Fruit fly (Drosophila melanogaster) whole organism, embryonic: ENCODE data around the gene Reg-2.
A peak's percentile ranks its signal among the peaks of the same experiment; 100 is the strongest.

Experiments
- C15 ChIP-seq: fragments of 200-800 bp; sonication (Bioruptor generic); IDR thresholded peaks from 3 replicates; pipeline ENCODE4 v1.3.6; 2022; ENCODE audit warnings: missing biosample characterization, missing genetic modification characterization
- CG10979 ChIP-seq: fragments of 200-800 bp; sonication (Bioruptor generic); optimal IDR thresholded peaks from 2 replicates; lab custom pipeline; 2018; ENCODE audit warnings: missing biosample characterization, mild to moderate bottlenecking, missing genetic modification characterization, moderate library complexity
- CG11085 ChIP-seq: fragments of 200-800 bp; sonication (Bioruptor generic); IDR thresholded peaks from 2 replicates; pipeline ENCODE4 v1.3.6; 2022; ENCODE audit warnings: missing biosample characterization, missing genetic modification characterization
- CG11093 ChIP-seq: fragments of 200-800 bp; sonication (Bioruptor generic); IDR thresholded peaks from 3 replicates; pipeline ENCODE4 v1.3.6; 2022; ENCODE audit warnings: missing biosample characterization, missing genetic modification characterization
- CG14667 ChIP-seq: fragments of 200-800 bp; sonication (Bioruptor generic); IDR thresholded peaks from 2 replicates; pipeline ENCODE4 v1.3.6; 2022; ENCODE audit warnings: missing biosample characterization, missing genetic modification characterization
- CG14710 ChIP-seq: fragments of 200-800 bp; sonication (Bioruptor generic); optimal IDR thresholded peaks from 3 replicates; lab custom pipeline; 2019; ENCODE audit warnings: missing biosample characterization, mild to moderate bottlenecking, missing genetic modification characterization, moderate library complexity
- CG1603 ChIP-seq: fragments of 200-800 bp; sonication (Bioruptor generic); optimal IDR thresholded peaks from 2 replicates; lab custom pipeline; 2019; ENCODE audit warnings: missing biosample characterization, mild to moderate bottlenecking, missing genetic modification characterization, moderate library complexity
- CG16815 ChIP-seq: fragments of 200-800 bp; sonication (Bioruptor generic); optimal IDR thresholded peaks from 3 replicates; lab custom pipeline; 2017; ENCODE audit warnings: missing biosample characterization, mild to moderate bottlenecking, missing genetic modification characterization
- CG17359 ChIP-seq: fragments of 200-800 bp; sonication (Bioruptor generic); optimal IDR thresholded peaks from 3 replicates; lab custom pipeline; 2018; ENCODE audit warnings: missing biosample characterization, mild to moderate bottlenecking, missing genetic modification characterization, moderate library complexity
- CG2116 ChIP-seq: fragments of 200-800 bp; sonication (Bioruptor generic); optimal IDR thresholded peaks from 3 replicates; lab custom pipeline; 2018; ENCODE audit warnings: missing biosample characterization, mild to moderate bottlenecking, missing genetic modification characterization
- CG3281 ChIP-seq: fragments of 200-800 bp; sonication (Bioruptor generic); optimal IDR thresholded peaks from 3 replicates; lab custom pipeline; 2017; ENCODE audit warnings: missing biosample characterization, mild to moderate bottlenecking, missing genetic modification characterization
- CG4360 ChIP-seq: fragments of 200-800 bp; sonication (Bioruptor generic); IDR thresholded peaks from 2 replicates; pipeline ENCODE4 v1.3.6; 2022; ENCODE audit warnings: missing biosample characterization, missing genetic modification characterization
- CG5180 ChIP-seq: fragments of 200-800 bp; sonication (Bioruptor generic); optimal IDR thresholded peaks from 3 replicates; lab custom pipeline; 2017; ENCODE audit warnings: missing biosample characterization, missing genetic modification characterization, mild to moderate bottlenecking, moderate library complexity, missing genetic modification reagents
- CG7357 ChIP-seq: fragments of 200-800 bp; sonication (Bioruptor generic); IDR thresholded peaks from 3 replicates; pipeline ENCODE4 v1.3.6; 2022; ENCODE audit warnings: missing biosample characterization, missing genetic modification characterization
- CG7556 ChIP-seq: fragments of 200-800 bp; sonication (Bioruptor generic); optimal IDR thresholded peaks from 2 replicates; lab custom pipeline; 2017; ENCODE audit warnings: missing biosample characterization, mild to moderate bottlenecking, missing genetic modification characterization
- CG7786 ChIP-seq: fragments of 200-800 bp; sonication (Bioruptor generic); optimal IDR thresholded peaks from 2 replicates; lab custom pipeline; 2016; ENCODE audit warnings: missing biosample characterization, missing genetic modification characterization
- CG8388 ChIP-seq: fragments of 200-800 bp; sonication (Bioruptor generic); optimal IDR thresholded peaks from 2 replicates; lab custom pipeline; 2019; ENCODE audit warnings: missing biosample characterization, mild to moderate bottlenecking, missing genetic modification characterization, moderate library complexity
- Chrac-16 ChIP-seq: fragments of 200-800 bp; sonication (Bioruptor generic); optimal IDR thresholded peaks from 3 replicates; lab custom pipeline; 2016; ENCODE audit warnings: missing biosample characterization, missing genetic modification characterization
- D19A ChIP-seq: fragments of 200-800 bp; optimal IDR thresholded peaks from 3 replicates; lab custom pipeline; 2019; ENCODE audit warnings: missing biosample characterization, mild to moderate bottlenecking, missing genetic modification characterization, moderate library complexity
- Dip2 ChIP-seq: fragments of 200-800 bp; sonication (Bioruptor generic); IDR thresholded peaks from 2 replicates; pipeline ENCODE4 v1.3.6; 2022; ENCODE audit warnings: missing biosample characterization, missing genetic modification characterization
- E2f1 ChIP-seq: fragments of 200-800 bp; sonication (Bioruptor generic); IDR thresholded peaks from 2 replicates; pipeline ENCODE4 v1.3.6; 2022; ENCODE audit warnings: missing biosample characterization, missing genetic modification characterization
- Hmr ChIP-seq: fragments of 200-800 bp; sonication (Bioruptor generic); optimal IDR thresholded peaks from 3 replicates; lab custom pipeline; 2017; ENCODE audit warnings: mild to moderate bottlenecking, missing biosample characterization, missing genetic modification reagents, missing genetic modification characterization
- MTF-1 ChIP-seq: fragments of 200-800 bp; sonication (Bioruptor generic); optimal IDR thresholded peaks from 2 replicates; lab custom pipeline; 2018; ENCODE audit warnings: missing biosample characterization, mild to moderate bottlenecking, missing genetic modification characterization, borderline replicate concordance
- PHDP ChIP-seq: fragments of 200-800 bp; sonication (Bioruptor generic); optimal IDR thresholded peaks from 3 replicates; lab custom pipeline; 2018; ENCODE audit warnings: missing biosample characterization, mild to moderate bottlenecking, missing genetic modification characterization, moderate library complexity
- Ravus ChIP-seq: fragments of 200-800 bp; sonication (Bioruptor generic); IDR thresholded peaks from 2 replicates; pipeline ENCODE4 v1.3.6; 2022; ENCODE audit warnings: missing biosample characterization, missing genetic modification characterization
- Scr ChIP-seq: fragments of 200-800 bp; sonication (Bioruptor generic); IDR thresholded peaks from 2 replicates; pipeline ENCODE4 v1.3.6; 2022; ENCODE audit warnings: missing biosample characterization, missing genetic modification characterization; ENCODE audit not compliant: partially characterized antibody
- Trl ChIP-seq, 3 experiments: fragments of >200 bp in 2 of 3; fragments of 200-800 bp in 1 of 3; sonication (Bioruptor generic) in 1 of 3; optimal IDR thresholded peaks; 2 replicates in 1 of 3; 3 replicates in 2 of 3; lab custom pipeline; 2016 to 2017; ENCODE audit warnings: missing biosample characterization in 1 of 3, missing genetic modification characterization in 1 of 3
- ase ChIP-seq: fragments of 200-800 bp; sonication (Bioruptor generic); IDR thresholded peaks from 3 replicates; pipeline ENCODE4 v1.3.6; 2022; ENCODE audit warnings: missing biosample characterization, missing genetic modification characterization
- ash1 ChIP-seq: fragments of 200-800 bp; sonication (Bioruptor generic); optimal IDR thresholded peaks from 2 replicates; lab custom pipeline; 2018; ENCODE audit warnings: missing biosample characterization, mild to moderate bottlenecking, missing genetic modification characterization
- ato ChIP-seq: fragments of 200-800 bp; sonication (Bioruptor generic); IDR thresholded peaks from 2 replicates; pipeline ENCODE4 v1.3.6; 2022; ENCODE audit warnings: missing biosample characterization, missing genetic modification characterization; ENCODE audit not compliant: partially characterized antibody
- cg ChIP-seq: fragments of 200-800 bp; sonication (Bioruptor generic); optimal IDR thresholded peaks from 3 replicates; lab custom pipeline; 2019; ENCODE audit warnings: missing biosample characterization, mild to moderate bottlenecking, missing genetic modification characterization, moderate library complexity
- croc ChIP-seq: fragments of 200-800 bp; sonication (Bioruptor generic); conservative IDR thresholded peaks from 3 replicates; pipeline ENCODE4 v1.3.6; 2022; ENCODE audit warnings: missing biosample characterization, missing genetic modification characterization
- hkb ChIP-seq, 2 experiments: fragments of 200-800 bp in 1 of 2; fragments of >200 bp in 1 of 2; sonication (Bioruptor generic) in 1 of 2; IDR thresholded peaks in 1 of 2; optimal IDR thresholded peaks in 1 of 2; 2 replicates each; pipeline versions ENCODE4 v1.3.6 to Lab custom; 2017 to 2022; ENCODE audit warnings: missing biosample characterization in 1 of 2, missing genetic modification characterization in 1 of 2
- ken ChIP-seq: fragments of 200-800 bp; sonication (Bioruptor generic); IDR thresholded peaks from 3 replicates; pipeline ENCODE4 v1.3.6; 2022; ENCODE audit warnings: missing biosample characterization, missing genetic modification characterization
- lab ChIP-seq: fragments of 200-800 bp; sonication (Bioruptor generic); optimal IDR thresholded peaks from 3 replicates; lab custom pipeline; 2017; ENCODE audit warnings: missing biosample characterization, missing genetic modification characterization, mild to moderate bottlenecking, moderate library complexity, missing genetic modification reagents
- lilli ChIP-seq: fragments of 200-800 bp; sonication (Bioruptor generic); optimal IDR thresholded peaks from 3 replicates; lab custom pipeline; 2016; ENCODE audit warnings: missing biosample characterization, missing genetic modification characterization
- p53 ChIP-seq: fragments of 200-800 bp; sonication (Bioruptor generic); optimal IDR thresholded peaks from 2 replicates; lab custom pipeline; 2016; ENCODE audit warnings: missing biosample characterization, missing genetic modification characterization
- pan ChIP-seq, 4 experiments: fragments of >200 bp in 3 of 4; fragments of 200-800 bp in 1 of 4; sonication (Bioruptor generic) in 1 of 4; optimal IDR thresholded peaks in 3 of 4; IDR thresholded peaks in 1 of 4; 2 replicates each; pipeline versions ENCODE4 v1.3.6 to Lab custom; 2017 to 2022; ENCODE audit warnings: missing biosample characterization in 2 of 4, missing genetic modification characterization in 2 of 4, mixed read lengths in 1 of 4
- phol ChIP-seq: fragments of 200-800 bp; sonication (Bioruptor generic); optimal IDR thresholded peaks from 3 replicates; lab custom pipeline; 2018; ENCODE audit warnings: missing biosample characterization, mild to moderate bottlenecking, missing genetic modification characterization, moderate library complexity
- prd ChIP-seq, 3 experiments: fragments of >200 bp in 2 of 3; fragments of 200-800 bp in 1 of 3; sonication (Bioruptor generic) in 1 of 3; optimal IDR thresholded peaks in 2 of 3; IDR thresholded peaks in 1 of 3; 2 replicates in 2 of 3; 3 replicates in 1 of 3; pipeline versions ENCODE4 v1.3.6 to Lab custom; 2017 to 2022; ENCODE audit warnings: missing biosample characterization in 1 of 3, missing genetic modification characterization in 1 of 3
- sima ChIP-seq: fragments of 200-800 bp; sonication (Bioruptor generic); optimal IDR thresholded peaks from 2 replicates; lab custom pipeline; 2016; ENCODE audit warnings: missing biosample characterization, missing genetic modification characterization
- tgo ChIP-seq: fragments of 200-800 bp; sonication (Bioruptor generic); IDR thresholded peaks from 3 replicates; pipeline ENCODE4 v1.3.6; 2022; ENCODE audit warnings: missing biosample characterization, missing genetic modification characterization
- tin ChIP-seq: fragments of 200-800 bp; sonication (Bioruptor generic); optimal IDR thresholded peaks from 3 replicates; lab custom pipeline; 2016; ENCODE audit warnings: missing biosample characterization, missing genetic modification characterization
- vvl ChIP-seq: fragments of 200-800 bp; sonication (Bioruptor generic); IDR thresholded peaks from 2 replicates; pipeline ENCODE4 v1.3.6; 2022; ENCODE audit warnings: missing biosample characterization, missing genetic modification characterization
- wdn ChIP-seq: fragments of 200-800 bp; sonication (Bioruptor generic); IDR thresholded peaks from 2 replicates; pipeline ENCODE4 v1.3.6; 2022; ENCODE audit warnings: missing biosample characterization, missing genetic modification characterization
- zfh2 ChIP-seq: fragments of 200-800 bp; sonication (Bioruptor generic); optimal IDR thresholded peaks from 2 replicates; lab custom pipeline; 2016; ENCODE audit warnings: missing biosample characterization, missing genetic modification characterization

The Reg-2 gene

dm6 chr3L:629916-630663, 23.7 kb upstream of the Reg-2 start:
- no peak for TF ChIP-seq sima
- TF ChIP-seq CG2116: peak; percentile 37
- TF ChIP-seq cg (GFP tag; lab: Kevin White, UChicago): peak; percentile 57
- no peak for TF ChIP-seq pan (optimal IDR thresholded peaks at IDR 0.05; lab: Kevin White, UChicago)
- peak in 1 of 2 experiments; percentile 71 for TF ChIP-seq pan (GFP tag; optimal IDR thresholded peaks at IDR 0.05 in 1 of 2, IDR thresholded peaks at IDR 0.05 in 1 of 2)
- TF ChIP-seq CG5180 (GFP tag; lab: Kevin White, UChicago): peak; percentile 8
- peak; percentile 57 for TF ChIP-seq CG7556 (GFP tag; lab: Kevin White, UChicago)
- peak; percentile 45; the same call in 1 of the 2 replicates for TF ChIP-seq E2f1
- no peak for TF ChIP-seq prd (optimal IDR thresholded peaks at IDR 0.05; lab: Kevin White, UChicago)
- TF ChIP-seq prd (GFP tag; IDR thresholded peaks at IDR 0.05; lab: Robert Waterston, UW): peak; percentile 68; the same call in 2 of the 3 replicates
- TF ChIP-seq Scr (GFP tag; lab: Robert Waterston, UW): no peak
- TF ChIP-seq CG10979 (tag; lab: Kevin White, UChicago): peak; percentile 29
- peak; percentile 57 for TF ChIP-seq lilli (GFP tag; lab: Kevin White, UChicago)
- TF ChIP-seq vvl: peak; percentile 71
- TF ChIP-seq PHDP (tag; lab: Kevin White, UChicago): peak; percentile 48
- TF ChIP-seq C15 (GFP tag; lab: Robert Waterston, UW): 0 out of 3 replicates have a peak, but pooled peaks have one; percentile 40
- TF ChIP-seq croc: no peak
- 0 out of 2 replicates have a peak, but pooled peaks have one; percentile 7 for TF ChIP-seq CG4360 (GFP tag; lab: Robert Waterston, UW)
- TF ChIP-seq ken: 0 out of 3 replicates have a peak, but pooled peaks have one; percentile 32
- no peak for TF ChIP-seq CG7786 (GFP tag; lab: Kevin White, UChicago)
- peak; percentile 25 for TF ChIP-seq CG8388 (GFP tag; lab: Kevin White, UChicago)
- peak; percentile 26 for TF ChIP-seq CG16815 (GFP tag; lab: Kevin White, UChicago)
- TF ChIP-seq zfh2 (GFP tag; lab: Kevin White, UChicago): peak; percentile 14
- peak; percentile 72; the same call in 2 of the 3 replicates for TF ChIP-seq ase (GFP tag; lab: Robert Waterston, UW)
- peak; percentile 21 for TF ChIP-seq MTF-1 (GFP tag; lab: Kevin White, UChicago)
- peak; percentile 21 for TF ChIP-seq D19A (tag; lab: Kevin White, UChicago)
- TF ChIP-seq CG3281 (GFP tag; lab: Kevin White, UChicago): no peak
- peak; percentile 72 for TF ChIP-seq lab (GFP tag; lab: Kevin White, UChicago)
- no peak for TF ChIP-seq ato (GFP tag; lab: Robert Waterston, UW)
- no peak for TF ChIP-seq ash1 (GFP tag; lab: Kevin White, UChicago)
- TF ChIP-seq CG11085 (GFP tag; lab: Robert Waterston, UW): peak; percentile 28; the same call in 1 of the 2 replicates
- peak; percentile 72 to 83 for TF ChIP-seq Trl (optimal IDR thresholded peaks at IDR 0.05; lab: Kevin White, UChicago)
- peak; percentile 12 for TF ChIP-seq Trl (GFP tag; optimal IDR thresholded peaks at IDR 0.05; lab: Kevin White, UChicago)
- TF ChIP-seq Chrac-16: peak; percentile 25
- TF ChIP-seq CG14710 (tag; lab: Kevin White, UChicago): no peak
- TF ChIP-seq tin (GFP tag; lab: Kevin White, UChicago): peak; percentile 36
- TF ChIP-seq CG14667 (GFP tag; lab: Robert Waterston, UW): peak; percentile 56
- peak; percentile 59; the same call in 2 of the 3 replicates for TF ChIP-seq tgo (GFP tag; lab: Robert Waterston, UW)
- no peak for TF ChIP-seq Dip2 (GFP tag; lab: Robert Waterston, UW)
- peak; percentile 33; the same call in 1 of the 3 replicates for TF ChIP-seq CG11093 (GFP tag; lab: Robert Waterston, UW)
- TF ChIP-seq hkb (optimal IDR thresholded peaks at IDR 0.05; lab: Kevin White, UChicago): no peak
- TF ChIP-seq hkb (GFP tag; IDR thresholded peaks at IDR 0.05; lab: Robert Waterston, UW): peak; percentile 69
- peak; percentile 14 for TF ChIP-seq Hmr (GFP tag; lab: Kevin White, UChicago)
- TF ChIP-seq CG7357 (GFP tag; lab: Robert Waterston, UW): 0 out of 3 replicates have a peak, but pooled peaks have one; percentile 12
- TF ChIP-seq CG1603 (tag; lab: Kevin White, UChicago): peak; percentile 30
- no peak for TF ChIP-seq p53 (GFP tag; lab: Kevin White, UChicago)
- peak; percentile 62 for TF ChIP-seq CG17359 (tag; lab: Kevin White, UChicago)
- TF ChIP-seq phol: peak; percentile 36
- TF ChIP-seq wdn (GFP tag; lab: Robert Waterston, UW): peak; percentile 48; the same call in 1 of the 2 replicates
- no peak for TF ChIP-seq Ravus (GFP tag; lab: Robert Waterston, UW)
